Worm (Caenorhabditis elegans): ENCODE results near the gene M02H5.8.

- TF ChIP-seq ztf-23 (GFP tag; IDR thresholded peaks at IDR 0.05) (no peak), tab-1 (GFP tag; IDR thresholded peaks at IDR 0.05) (no peak), cog-1 (tag; optimal IDR thresholded peaks at IDR 0.05) (no peak), klf-2 (GFP tag; conservative IDR thresholded peaks at IDR 0.05) (no peak), med-1 (GFP tag; optimal IDR thresholded peaks at IDR 0.05; ENCODE audit: insufficient read depth) (no peak), ref-1 (GFP tag; conservative IDR thresholded peaks at IDR 0.05) (no peak), flt-1 (GFP tag; IDR thresholded peaks at IDR 0.05) (no peak), T22C8.4 (GFP tag; IDR thresholded peaks at IDR 0.05) (no peak), ztf-29 (GFP tag; IDR thresholded peaks at IDR 0.05) (no peak)
Observed at ce11 chrV:433898-434297, 15.9 kb upstream of the M02H5.8 start, which contains the start of gene B0554.2.
